Fruit fly (Drosophila melanogaster): ENCODE measurements around the gene CG3529.

dm6 chr3L:9398435-9398981 lies 48.2 kb upstream of the CG3529 start:
- TF ChIP-seq CG11294 (GFP tag; IDR thresholded peaks at IDR 0.05) (peak; percentile 39), CG16779 (tag; optimal IDR thresholded peaks at IDR 0.05) (no peak), vri (GFP tag; optimal IDR thresholded peaks at IDR 0.05) (no peak), CG10631 (GFP tag; optimal IDR thresholded peaks at IDR 0.05) (no peak), CG8319 (GFP tag; optimal IDR thresholded peaks at IDR 0.05) (no peak), Lpt (GFP tag; optimal IDR thresholded peaks at IDR 0.05) (no peak), CG32006 (GFP tag; optimal IDR thresholded peaks at IDR 0.05) (no peak), CG6854 (GFP tag; optimal IDR thresholded peaks at IDR 0.05) (no peak), acj6 (GFP tag; optimal IDR thresholded peaks at IDR 0.05) (no peak), pdm3 (GFP tag; optimal IDR thresholded peaks at IDR 0.05) (no peak)
